Worm (Caenorhabditis elegans): Measurements from ENCODE around the gene fbxa-86.

Gene fbxa-86

DNA sequence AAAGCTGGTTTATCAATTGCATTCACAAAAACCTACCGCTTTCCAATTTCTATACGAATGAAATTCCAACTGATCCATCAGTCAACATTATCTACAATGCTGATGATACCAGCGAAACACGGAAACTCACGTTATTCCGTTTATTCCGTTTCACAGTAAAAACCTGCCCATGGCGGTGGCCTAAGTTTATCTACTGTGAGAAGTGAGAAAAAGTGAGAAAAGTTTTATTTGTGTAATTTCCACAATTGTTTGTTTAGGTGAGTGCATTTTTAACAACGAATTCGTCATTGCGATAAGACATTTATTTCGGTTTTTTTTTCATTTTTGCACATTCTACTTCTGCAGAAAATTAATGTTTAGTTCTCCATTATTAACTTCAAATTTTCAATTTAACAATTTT is 7.8 kb downstream of the fbxa-86 start, which contains the start of gene Y9C9A.8:
Y9C9A.8 (plus strand) TSS at position 301 of the 400 bp plus-strand sequence.
- no peak for TF ChIP-seq unc-62 (GFP tag; optimal IDR thresholded peaks at IDR 0.05)

- no peak for TF ChIP-seq unc-62 (GFP tag; optimal IDR thresholded peaks at IDR 0.05)
These were observed 20.0 kb downstream of the fbxa-86 start, which contains the start of gene str-158 for ce11 chrIV:4917774-4918173. str-158 (plus strand) TSS chrIV:4918074.

- no peak for TF ChIP-seq unc-62 (GFP tag; optimal IDR thresholded peaks at IDR 0.05)
These were observed 22.1 kb downstream of the fbxa-86 start, which contains the start of gene str-155 for ce11 chrIV:4915689-4916088. str-155 (plus strand) TSS chrIV:4915989.

DNA sequence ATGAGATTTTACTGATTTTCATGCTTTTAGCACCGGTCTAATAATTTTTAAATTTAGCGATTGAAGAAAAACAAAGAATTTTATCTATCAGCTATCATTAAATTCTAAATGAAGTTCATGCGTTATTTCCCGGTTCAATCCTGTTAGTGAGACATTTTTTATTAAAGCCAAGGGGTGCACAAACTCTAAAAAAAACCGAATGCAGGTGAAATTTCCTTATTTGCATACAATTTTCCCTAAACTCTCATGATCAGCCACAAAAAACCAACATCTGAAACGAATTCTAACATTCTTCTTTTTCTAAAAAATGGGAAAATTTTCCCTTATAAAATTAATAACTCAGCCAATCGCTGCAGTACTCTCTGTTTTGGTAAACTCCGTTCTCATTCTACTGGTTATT is 24.7 kb downstream of the fbxa-86 start, which contains the start of gene str-156:
str-156 (plus strand) TSS at position 301 of the 400 bp plus-strand sequence.
- no peak for TF ChIP-seq unc-62 (GFP tag; optimal IDR thresholded peaks at IDR 0.05)

- TF ChIP-seq unc-62 (GFP tag; optimal IDR thresholded peaks at IDR 0.05) = no peak
These were observed 28.8 kb downstream of the fbxa-86 start, which contains the start of gene str-159 for ce11 chrIV:4909039-4909438. str-159 (plus strand) TSS chrIV:4909339.

DNA sequence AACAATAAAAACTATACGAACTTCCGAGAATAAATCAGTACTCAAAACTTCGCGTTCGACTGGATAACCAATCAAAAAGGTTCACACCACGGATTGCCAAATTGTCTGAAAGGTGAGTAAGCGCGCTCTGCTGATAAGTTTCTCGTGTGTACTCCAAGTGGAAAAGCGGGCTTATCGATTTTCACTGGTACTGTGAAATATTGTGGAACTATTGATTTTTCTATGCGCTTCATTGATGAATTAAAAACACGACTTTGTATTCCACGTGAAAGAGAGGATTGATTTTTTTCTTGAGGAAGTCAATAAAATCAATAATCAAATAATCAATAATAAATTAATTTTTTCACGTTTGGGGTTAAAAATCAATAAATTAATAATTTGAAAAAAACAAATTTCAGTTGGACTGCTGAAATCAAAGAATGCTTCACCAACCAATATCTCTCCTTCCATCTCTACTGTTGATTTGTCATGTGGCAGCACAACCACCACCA is 32.1 kb downstream of the fbxa-86 start, which contains the start of gene T08B6.4:
T08B6.4 (plus strand) TSS at position 51 of the 491 bp plus-strand sequence.
- TF ChIP-seq unc-62 (GFP tag; optimal IDR thresholded peaks at IDR 0.05) = no peak

ce11 chrIV:4903961-4904360 is 33.9 kb downstream of the fbxa-86 start, which contains the start of gene str-161:
str-161 (minus strand) TSS chrIV:4904061.
- no peak for TF ChIP-seq unc-62 (GFP tag; optimal IDR thresholded peaks at IDR 0.05)

- TF ChIP-seq unc-62 (GFP tag; optimal IDR thresholded peaks at IDR 0.05) = no peak
These were observed 47.3 kb downstream of the fbxa-86 start, which contains the start of gene T08B6.9 for ce11 chrIV:4890543-4890942. T08B6.9 (plus strand) TSS chrIV:4890843.

- TF ChIP-seq unc-62 (GFP tag; optimal IDR thresholded peaks at IDR 0.05) = no peak
These were observed 48.2 kb downstream of the fbxa-86 start, which contains the start of gene sgnh-1 for ce11 chrIV:4889613-4890012. sgnh-1 (plus strand) TSS chrIV:4889913.

DNA sequence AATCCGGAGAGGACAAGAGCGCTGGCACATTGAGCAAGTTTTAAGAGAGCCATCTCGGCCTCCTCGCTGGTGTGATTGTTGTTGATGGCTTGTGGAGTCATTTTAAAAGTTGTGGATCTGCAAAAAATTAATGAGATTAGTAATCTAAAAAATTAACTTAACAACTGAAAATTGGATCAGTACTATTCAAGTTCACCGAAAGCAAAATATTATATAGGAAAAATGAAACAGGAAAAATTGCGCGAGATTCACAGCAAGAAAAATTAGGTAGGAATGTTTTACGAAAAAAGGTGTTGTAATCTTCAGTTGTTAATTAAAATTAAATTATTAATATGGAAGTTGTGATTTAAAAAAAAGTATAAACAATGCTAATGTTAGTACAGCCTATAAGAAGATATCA is 50.6 kb downstream of the fbxa-86 start, which contains the start of gene T08B6.1:
T08B6.1 (minus strand) TSS at position 101 of the 400 bp plus-strand sequence.
- no peak for TF ChIP-seq unc-62 (GFP tag; optimal IDR thresholded peaks at IDR 0.05)
